Worm (Caenorhabditis elegans) whole organism, midembryonic: ENCODE data around the gene D1053.3.

Experiments used
- T22C8.4 ChIP-seq: fragments of 200-800 bp; sonication (Bioruptor generic); IDR thresholded peaks from 2 replicates; pipeline ENCODE4 v1.3.6; 2022; ENCODE audit warnings: missing genetic modification characterization, missing compliant biosample characterization
- cog-1 ChIP-seq: sonication (generic microtip); optimal IDR thresholded peaks from 2 replicates; lab custom pipeline; 2016; ENCODE audit warnings: missing genetic modification characterization, missing compliant biosample characterization
- flt-1 ChIP-seq: fragments of 200-800 bp; sonication (Bioruptor generic); IDR thresholded peaks from 2 replicates; pipeline ENCODE4 v1.3.6; 2022; ENCODE audit warnings: missing genetic modification characterization, missing compliant biosample characterization
- klf-2 ChIP-seq: fragments of 200-800 bp; sonication (Bioruptor generic); conservative IDR thresholded peaks from 2 replicates; pipeline ENCODE4 v1.3.6; 2022; ENCODE audit warnings: missing genetic modification reagents, missing genetic modification characterization, missing compliant biosample characterization
- med-1 ChIP-seq: sonication (generic microtip); optimal IDR thresholded peaks from 2 replicates; lab custom pipeline; 2017; ENCODE audit warnings: missing genetic modification characterization, mild to moderate bottlenecking, missing compliant biosample characterization, antibody characterized with exemption, missing genetic modification reagents; ENCODE audit not compliant: insufficient read depth
- ref-1 ChIP-seq: fragments of 200-800 bp; sonication (Bioruptor generic); conservative IDR thresholded peaks from 2 replicates; pipeline ENCODE4 v1.3.6; 2022; ENCODE audit warnings: missing genetic modification reagents, missing genetic modification characterization, missing compliant biosample characterization
- tab-1 ChIP-seq: fragments of 200-800 bp; sonication (Bioruptor generic); IDR thresholded peaks from 2 replicates; pipeline ENCODE4 v1.3.6; 2022; ENCODE audit warnings: missing genetic modification characterization, missing compliant biosample characterization
- ztf-23 ChIP-seq: fragments of 200-800 bp; sonication (Bioruptor generic); IDR thresholded peaks from 2 replicates; pipeline ENCODE4 v1.3.6; 2022; ENCODE audit warnings: missing genetic modification reagents, missing genetic modification characterization, missing compliant biosample characterization
- ztf-29 ChIP-seq: fragments of 200-800 bp; sonication (Bioruptor generic); IDR thresholded peaks from 2 replicates; pipeline ENCODE4 v1.3.6; 2022; ENCODE audit warnings: missing genetic modification reagents, missing genetic modification characterization, missing compliant biosample characterization

DNA sequence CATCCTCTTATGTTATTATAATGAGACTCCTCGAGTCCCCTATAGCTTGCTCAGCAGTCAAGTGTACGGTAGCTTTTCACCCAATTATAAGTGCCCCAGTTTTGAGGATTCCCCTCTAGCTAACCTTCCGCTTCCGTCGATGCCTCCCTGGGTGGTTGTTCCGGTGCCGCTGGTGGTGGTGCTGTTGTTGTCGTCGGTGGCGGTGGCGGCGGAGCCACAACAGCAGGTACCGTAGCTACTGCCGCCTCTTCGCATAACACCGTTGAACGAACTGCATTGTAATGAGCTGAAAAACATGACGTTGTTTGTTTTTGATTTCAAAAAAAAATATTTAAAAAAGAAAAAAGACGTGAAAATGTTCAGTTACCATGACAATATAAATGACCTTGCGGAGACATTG is 29.5 kb upstream of the D1053.3 start:
- no peak for TF ChIP-seq ref-1 (GFP tag; lab: Robert Waterston, UW)
- TF ChIP-seq tab-1 (GFP tag; lab: Robert Waterston, UW) = no peak
- no peak for TF ChIP-seq flt-1
- no peak for TF ChIP-seq med-1 (GFP tag; lab: Kevin White, UChicago)
- no peak for TF ChIP-seq klf-2 (GFP tag; lab: Robert Waterston, UW)
- no peak for TF ChIP-seq ztf-29 (GFP tag; lab: Robert Waterston, UW)
- TF ChIP-seq ztf-23 = no peak
- no peak for TF ChIP-seq T22C8.4 (GFP tag; lab: Robert Waterston, UW)
- TF ChIP-seq cog-1 (tag; lab: Kevin White, UChicago) = no peak
